Fruit fly (Drosophila melanogaster) whole organism, embryonic: Measurements from ENCODE around the gene Lrrk.

ENCODE experiments used
- ATbp ChIP-seq: fragments of 200-800 bp; sonication (Bioruptor generic); optimal IDR thresholded peaks from 2 replicates; lab custom pipeline; 2017; ENCODE audit warnings: missing biosample characterization, mild to moderate bottlenecking, missing genetic modification characterization, missing genetic modification reagents
- Aef1 ChIP-seq: fragments of 200-800 bp; sonication (Bioruptor generic); IDR thresholded peaks from 3 replicates; pipeline ENCODE4 v1.3.6; 2022; ENCODE audit warnings: missing biosample characterization, missing genetic modification characterization
- B-H1 ChIP-seq: fragments of 200-800 bp; sonication (Bioruptor generic); IDR thresholded peaks from 3 replicates; pipeline ENCODE4 v1.3.6; 2022; ENCODE audit warnings: missing biosample characterization, missing genetic modification characterization
- Blimp-1 ChIP-seq: fragments of 200-800 bp; sonication (Bioruptor generic); optimal IDR thresholded peaks from 3 replicates; lab custom pipeline; 2018; ENCODE audit warnings: missing biosample characterization, missing genetic modification characterization, mild to moderate bottlenecking, moderate library complexity, missing genetic modification reagents
- CG10462 ChIP-seq: fragments of 200-800 bp; sonication (Bioruptor generic); optimal IDR thresholded peaks from 2 replicates; lab custom pipeline; 2016; ENCODE audit warnings: missing biosample characterization, missing genetic modification characterization
- CG10654 ChIP-seq: fragments of 200-800 bp; sonication (Bioruptor generic); optimal IDR thresholded peaks from 2 replicates; lab custom pipeline; 2016; ENCODE audit warnings: missing biosample characterization, missing genetic modification characterization
- CG10959 ChIP-seq: fragments of 200-800 bp; sonication (Bioruptor generic); IDR thresholded peaks from 2 replicates; pipeline ENCODE4 v1.3.6; 2022; ENCODE audit warnings: missing biosample characterization, missing genetic modification characterization
- CG12219 ChIP-seq: fragments of 200-800 bp; sonication (Bioruptor generic); optimal IDR thresholded peaks from 3 replicates; lab custom pipeline; 2018; ENCODE audit warnings: missing biosample characterization, mild to moderate bottlenecking, missing genetic modification characterization
- CG14014 ChIP-seq: fragments of 200-800 bp; sonication (Bioruptor generic); IDR thresholded peaks from 2 replicates; pipeline ENCODE4 v1.3.6; 2022; ENCODE audit warnings: missing biosample characterization, missing genetic modification characterization
- CG17385 ChIP-seq: fragments of 200-800 bp; sonication (Bioruptor generic); optimal IDR thresholded peaks from 3 replicates; lab custom pipeline; 2018; ENCODE audit warnings: missing biosample characterization, mild to moderate bottlenecking, missing genetic modification characterization
- CG17912 ChIP-seq: fragments of 200-800 bp; sonication (Bioruptor generic); optimal IDR thresholded peaks from 2 replicates; lab custom pipeline; 2018; ENCODE audit warnings: missing biosample characterization, mild to moderate bottlenecking, missing genetic modification characterization
- CG1832 ChIP-seq: fragments of 200-800 bp; sonication (Bioruptor generic); optimal IDR thresholded peaks from 2 replicates; lab custom pipeline; 2017; ENCODE audit warnings: missing biosample characterization, mild to moderate bottlenecking, missing genetic modification characterization, inconsistent platforms
- CG2199 ChIP-seq: fragments of 200-800 bp; sonication (Bioruptor generic); IDR thresholded peaks from 3 replicates; pipeline ENCODE4 v1.3.6; 2022; ENCODE audit warnings: missing biosample characterization, missing genetic modification characterization
- CG32532 ChIP-seq: fragments of 200-800 bp; sonication (Bioruptor generic); IDR thresholded peaks from 2 replicates; pipeline ENCODE4 v1.3.6; 2022; ENCODE audit warnings: missing biosample characterization, missing genetic modification characterization
- CG34224 ChIP-seq: fragments of 200-800 bp; sonication (Bioruptor generic); IDR thresholded peaks from 3 replicates; pipeline ENCODE4 v1.3.6; 2022; ENCODE audit warnings: missing biosample characterization, missing genetic modification characterization; ENCODE audit not compliant: partially characterized antibody
- CG34376 ChIP-seq: fragments of 200-800 bp; sonication (Bioruptor generic); optimal IDR thresholded peaks from 2 replicates; lab custom pipeline; 2018; ENCODE audit warnings: missing biosample characterization, mild to moderate bottlenecking, missing genetic modification characterization
- CG4820 ChIP-seq: fragments of 200-800 bp; sonication (Bioruptor generic); optimal IDR thresholded peaks from 3 replicates; lab custom pipeline; 2016; ENCODE audit warnings: missing biosample characterization, missing genetic modification characterization
- CG6689 ChIP-seq: fragments of 200-800 bp; sonication (Bioruptor generic); IDR thresholded peaks from 2 replicates; pipeline ENCODE4 v1.3.6; 2022; ENCODE audit warnings: missing biosample characterization, missing genetic modification characterization
- CG7786 ChIP-seq: fragments of 200-800 bp; sonication (Bioruptor generic); optimal IDR thresholded peaks from 2 replicates; lab custom pipeline; 2016; ENCODE audit warnings: missing biosample characterization, missing genetic modification characterization
- CG8944 ChIP-seq: fragments of 200-800 bp; sonication (Bioruptor generic); optimal IDR thresholded peaks from 3 replicates; lab custom pipeline; 2016; ENCODE audit warnings: missing biosample characterization, missing genetic modification characterization
- CrebB ChIP-seq: fragments of 200-800 bp; sonication (Bioruptor generic); optimal IDR thresholded peaks from 3 replicates; lab custom pipeline; 2018; ENCODE audit warnings: missing biosample characterization, mild to moderate bottlenecking, missing genetic modification characterization
- Dp ChIP-seq: fragments of 200-800 bp; sonication (Bioruptor generic); optimal IDR thresholded peaks from 2 replicates; lab custom pipeline; 2018; ENCODE audit warnings: missing biosample characterization, mild to moderate bottlenecking, missing genetic modification characterization, moderate library complexity
- Elba2 ChIP-seq: fragments of 200-800 bp; sonication (Bioruptor generic); optimal IDR thresholded peaks from 3 replicates; lab custom pipeline; 2016; ENCODE audit warnings: missing biosample characterization, missing genetic modification characterization
- Gug ChIP-seq: fragments of 200-800 bp; sonication (Bioruptor generic); IDR thresholded peaks from 4 replicates; pipeline ENCODE4 v1.3.6; 2022; ENCODE audit warnings: missing biosample characterization, missing genetic modification characterization
- Hr78 ChIP-seq, 2 experiments: fragments of 200-800 bp in 1 of 2; fragments of >200 bp in 1 of 2; sonication (Bioruptor generic) in 1 of 2; optimal IDR thresholded peaks; 2 replicates each; lab custom pipeline; 2017 to 2019; ENCODE audit warnings: missing biosample characterization in 2 of 2, missing genetic modification characterization in 2 of 2, mild to moderate bottlenecking in 1 of 2, moderate library complexity in 1 of 2
- Lpt ChIP-seq: fragments of >200 bp; optimal IDR thresholded peaks from 2 replicates; lab custom pipeline; 2018; ENCODE audit warnings: missing biosample characterization, missing genetic modification characterization
- Meics ChIP-seq: fragments of 200-800 bp; sonication (Bioruptor generic); optimal IDR thresholded peaks from 2 replicates; lab custom pipeline; 2017; ENCODE audit warnings: missing biosample characterization, mild to moderate bottlenecking, missing genetic modification characterization
- Scr ChIP-seq: fragments of 200-800 bp; sonication (Bioruptor generic); IDR thresholded peaks from 2 replicates; pipeline ENCODE4 v1.3.6; 2022; ENCODE audit warnings: missing biosample characterization, missing genetic modification characterization; ENCODE audit not compliant: partially characterized antibody
- Stat92E ChIP-seq, 3 experiments: fragments of >200 bp in 2 of 3; fragments of 200-800 bp in 1 of 3; sonication (Bioruptor generic) in 1 of 3; optimal IDR thresholded peaks; 2 replicates each; lab custom pipeline; 2017 to 2019; ENCODE audit warnings: missing biosample characterization in 3 of 3, missing genetic modification characterization in 3 of 3, mild to moderate bottlenecking in 1 of 3, moderate library complexity in 1 of 3
- corto ChIP-seq: fragments of 200-800 bp; sonication (Bioruptor generic); optimal IDR thresholded peaks from 2 replicates; lab custom pipeline; 2016; ENCODE audit warnings: missing biosample characterization, mild to moderate bottlenecking, missing genetic modification characterization, moderate library complexity
- dan ChIP-seq: fragments of 200-800 bp; sonication (Bioruptor generic); IDR thresholded peaks from 2 replicates; pipeline ENCODE4 v1.3.6; 2022; ENCODE audit warnings: missing biosample characterization, missing genetic modification characterization
- eyg ChIP-seq: fragments of 200-800 bp; sonication (Bioruptor generic); optimal IDR thresholded peaks from 3 replicates; lab custom pipeline; 2016; ENCODE audit warnings: missing biosample characterization, missing genetic modification characterization
- gem ChIP-seq: fragments of 200-800 bp; sonication (Bioruptor generic); optimal IDR thresholded peaks from 2 replicates; lab custom pipeline; 2019; ENCODE audit warnings: missing biosample characterization, mild to moderate bottlenecking, missing genetic modification characterization, moderate library complexity
- hb ChIP-seq: fragments of 200-800 bp; sonication (Bioruptor generic); IDR thresholded peaks from 3 replicates; pipeline ENCODE4 v1.3.6; 2022; ENCODE audit warnings: missing biosample characterization, missing genetic modification characterization; ENCODE audit not compliant: partially characterized antibody
- hbn ChIP-seq: fragments of 200-800 bp; sonication (Bioruptor generic); IDR thresholded peaks from 2 replicates; pipeline ENCODE4 v1.3.6; 2022; ENCODE audit warnings: missing biosample characterization, missing genetic modification characterization; ENCODE audit not compliant: partially characterized antibody
- insv ChIP-seq, 2 experiments: fragments of 200-800 bp; sonication (Bioruptor generic); optimal IDR thresholded peaks; 3 replicates each; lab custom pipeline; 2016 to 2018; ENCODE audit warnings: missing biosample characterization in 2 of 2, missing genetic modification characterization in 2 of 2
- jigr1 ChIP-seq: fragments of 200-800 bp; sonication (Bioruptor generic); IDR thresholded peaks from 3 replicates; pipeline ENCODE4 v1.3.6; 2022; ENCODE audit warnings: missing biosample characterization, missing genetic modification characterization
- ken ChIP-seq: fragments of 200-800 bp; sonication (Bioruptor generic); IDR thresholded peaks from 3 replicates; pipeline ENCODE4 v1.3.6; 2022; ENCODE audit warnings: missing biosample characterization, missing genetic modification characterization
- lilli ChIP-seq: fragments of 200-800 bp; sonication (Bioruptor generic); optimal IDR thresholded peaks from 3 replicates; lab custom pipeline; 2016; ENCODE audit warnings: missing biosample characterization, missing genetic modification characterization
- maf-S ChIP-seq: fragments of 200-800 bp; sonication (Bioruptor generic); optimal IDR thresholded peaks from 2 replicates; lab custom pipeline; 2016; ENCODE audit warnings: missing biosample characterization, missing genetic modification characterization
- onecut ChIP-seq: fragments of 200-800 bp; sonication (Bioruptor generic); IDR thresholded peaks from 2 replicates; pipeline ENCODE4 v1.3.6; 2022; ENCODE audit warnings: missing biosample characterization, missing genetic modification characterization
- org-1 ChIP-seq: fragments of 200-800 bp; sonication (Bioruptor generic); optimal IDR thresholded peaks from 2 replicates; lab custom pipeline; 2017; ENCODE audit warnings: missing biosample characterization, missing genetic modification characterization
- pb ChIP-seq: fragments of 200-800 bp; sonication (Bioruptor generic); optimal IDR thresholded peaks from 3 replicates; lab custom pipeline; 2016; ENCODE audit warnings: missing biosample characterization, missing genetic modification characterization
- run ChIP-seq: fragments of 200-800 bp; sonication (Bioruptor generic); optimal IDR thresholded peaks from 3 replicates; lab custom pipeline; 2018; ENCODE audit warnings: missing biosample characterization, mild to moderate bottlenecking, missing genetic modification characterization
- sens ChIP-seq: fragments of 200-800 bp; sonication (Bioruptor generic); peaks from one replicate; lab custom pipeline; 2016; ENCODE audit warnings: missing biosample characterization, missing genetic modification characterization
- ssp ChIP-seq: fragments of 200-800 bp; sonication (Bioruptor generic); IDR thresholded peaks from 2 replicates; pipeline ENCODE4 v1.3.6; 2022; ENCODE audit warnings: missing biosample characterization, missing genetic modification characterization
- tio ChIP-seq: fragments of 200-800 bp; sonication (Bioruptor generic); optimal IDR thresholded peaks from 2 replicates; lab custom pipeline; 2017; ENCODE audit warnings: missing biosample characterization, missing genetic modification characterization, inconsistent platforms
- tll ChIP-seq, 2 experiments: fragments of 200-800 bp in 1 of 2; fragments of >200 bp in 1 of 2; sonication (Bioruptor generic) in 1 of 2; optimal IDR thresholded peaks; 2 replicates each; lab custom pipeline; 2017 to 2019; ENCODE audit warnings: missing biosample characterization in 2 of 2, missing genetic modification characterization in 2 of 2, mild to moderate bottlenecking in 1 of 2, moderate library complexity in 1 of 2

Lrrk gene

dm6 chr3R:20592517-20593462, 42.5 kb upstream of the Lrrk start, which contains the start of the genes Pus1 and bon (continued):
- TF ChIP-seq Hr78 (GFP tag; optimal IDR thresholded peaks at IDR 0.05; lab: Kevin White, UChicago) (no peak), CG6689 (no peak), Gug (GFP tag; lab: Robert Waterston, UW) (no peak), CG12219 (GFP tag; lab: Kevin White, UChicago) (no peak), eyg (GFP tag; lab: Kevin White, UChicago) (no peak), hbn (GFP tag; lab: Robert Waterston, UW) (no peak), CG4820 (GFP tag; lab: Kevin White, UChicago) (no peak), sens (GFP tag; lab: Kevin White, UChicago) (peak; percentile 89), Meics (GFP tag; lab: Kevin White, UChicago) (no peak), CG17385 (GFP tag; lab: Kevin White, UChicago) (peak; percentile 95), ssp (GFP tag; lab: Robert Waterston, UW) (no peak), jigr1 (GFP tag; lab: Robert Waterston, UW) (no peak), CG32532 (peak; percentile 37; the same call in 1 of the 2 replicates), CG10654 (no peak), dan (GFP tag; lab: Robert Waterston, UW) (no peak), pb (GFP tag; lab: Kevin White, UChicago) (no peak), CG17912 (GFP tag; lab: Kevin White, UChicago) (peak; percentile 28), CG10462 (GFP tag; lab: Kevin White, UChicago) (no peak), CG8944 (no peak), Stat92E (GFP tag; optimal IDR thresholded peaks at IDR 0.05; lab: Kevin White, UChicago) (no peak), corto (no peak), org-1 (GFP tag; lab: Kevin White, UChicago) (no peak), hb (GFP tag; lab: Robert Waterston, UW) (no peak), Lpt (no peak), CG34376 (GFP tag; lab: Kevin White, UChicago) (peak; percentile 10), CG10959 (GFP tag; lab: Robert Waterston, UW) (no peak), B-H1 (GFP tag; lab: Robert Waterston, UW) (no peak), CG34224 (peak; percentile 20; the same call in 1 of the 3 replicates), tll (GFP tag; optimal IDR thresholded peaks at IDR 0.05; lab: Kevin White, UChicago) (no peak), CG14014 (GFP tag; lab: Robert Waterston, UW) (no peak), Aef1 (GFP tag; lab: Robert Waterston, UW) (no peak), ken (GFP tag; lab: Robert Waterston, UW) (peak; percentile 34; the same call in 1 of the 3 replicates), Scr (GFP tag; lab: Robert Waterston, UW) (peak; percentile 39), lilli (GFP tag; lab: Kevin White, UChicago) (peak; percentile 60), gem (no peak), ATbp (GFP tag; lab: Kevin White, UChicago) (no peak), tio (GFP tag; lab: Kevin White, UChicago) (no peak), CG7786 (GFP tag; lab: Kevin White, UChicago) (no peak), Dp (GFP tag; lab: Kevin White, UChicago) (peak; percentile 35), CrebB (tag; lab: Kevin White, UChicago) (no peak), maf-S (GFP tag; lab: Kevin White, UChicago) (no peak), onecut (GFP tag; lab: Robert Waterston, UW) (no peak), Elba2 (GFP tag; lab: Kevin White, UChicago) (no peak), insv (GFP tag; optimal IDR thresholded peaks at IDR 0.05; lab: Kevin White, UChicago) (no peak), run (no peak), CG1832 (GFP tag; lab: Kevin White, UChicago) (peak; percentile 53), Blimp-1 (peak; percentile 51), CG2199 (GFP tag; lab: Robert Waterston, UW) (0 out of 3 replicates have a peak, but pooled peaks have one; percentile 16)
